Fruit fly (Drosophila melanogaster) whole organism, embryonic: ENCODE measurements around the gene CG31174.

Experiments
- Ada2b ChIP-seq: fragments of 200-800 bp; sonication (Bioruptor generic); IDR thresholded peaks from 2 replicates; pipeline ENCODE4 v1.3.6; 2022; ENCODE audit warnings: missing biosample characterization, missing genetic modification characterization
- Adf1 ChIP-seq: fragments of 200-800 bp; sonication (Bioruptor generic); IDR thresholded peaks from 2 replicates; pipeline ENCODE4 v1.3.6; 2022; ENCODE audit warnings: missing biosample characterization, missing genetic modification characterization
- Bgb ChIP-seq: fragments of 200-800 bp; sonication (Bioruptor generic); IDR thresholded peaks from 2 replicates; pipeline ENCODE4 v1.3.6; 2022; ENCODE audit warnings: missing biosample characterization, missing genetic modification characterization; ENCODE audit not compliant: partially characterized antibody
- CG11456 ChIP-seq: fragments of 200-800 bp; sonication (Bioruptor generic); IDR thresholded peaks from 3 replicates; pipeline ENCODE4 v1.3.6; 2022; ENCODE audit warnings: missing biosample characterization, missing genetic modification characterization
- CG14667 ChIP-seq: fragments of 200-800 bp; sonication (Bioruptor generic); IDR thresholded peaks from 2 replicates; pipeline ENCODE4 v1.3.6; 2022; ENCODE audit warnings: missing biosample characterization, missing genetic modification characterization
- CG2712 ChIP-seq: fragments of 200-800 bp; optimal IDR thresholded peaks from 3 replicates; lab custom pipeline; 2019; ENCODE audit warnings: missing biosample characterization, mild to moderate bottlenecking, missing genetic modification characterization, moderate library complexity
- CG32532 ChIP-seq: fragments of 200-800 bp; sonication (Bioruptor generic); IDR thresholded peaks from 2 replicates; pipeline ENCODE4 v1.3.6; 2022; ENCODE audit warnings: missing biosample characterization, missing genetic modification characterization
- CG3726 ChIP-seq: fragments of 200-800 bp; sonication (Bioruptor generic); IDR thresholded peaks from 3 replicates; pipeline ENCODE4, ENCODE4 v1.3.6; 2022; ENCODE audit warnings: missing biosample characterization, missing genetic modification characterization
- CG4360 ChIP-seq: fragments of 200-800 bp; sonication (Bioruptor generic); IDR thresholded peaks from 2 replicates; pipeline ENCODE4 v1.3.6; 2022; ENCODE audit warnings: missing biosample characterization, missing genetic modification characterization
- CG4404 ChIP-seq: fragments of 200-800 bp; sonication (Bioruptor generic); IDR thresholded peaks from 2 replicates; pipeline ENCODE4 v1.3.6; 2022; ENCODE audit warnings: missing biosample characterization, missing genetic modification characterization
- CG7556 ChIP-seq: fragments of 200-800 bp; sonication (Bioruptor generic); optimal IDR thresholded peaks from 2 replicates; lab custom pipeline; 2017; ENCODE audit warnings: missing biosample characterization, mild to moderate bottlenecking, missing genetic modification characterization
- CG7963 ChIP-seq: fragments of 200-800 bp; sonication (Bioruptor generic); IDR thresholded peaks from 3 replicates; pipeline ENCODE4 v1.3.6; 2022; ENCODE audit warnings: missing biosample characterization, missing genetic modification characterization; ENCODE audit not compliant: partially characterized antibody
- CG8388 ChIP-seq: fragments of 200-800 bp; sonication (Bioruptor generic); optimal IDR thresholded peaks from 2 replicates; lab custom pipeline; 2019; ENCODE audit warnings: missing biosample characterization, mild to moderate bottlenecking, missing genetic modification characterization, moderate library complexity
- CG9876 ChIP-seq: fragments of 200-800 bp; sonication (Bioruptor generic); optimal IDR thresholded peaks from 2 replicates; lab custom pipeline; 2016; ENCODE audit warnings: missing biosample characterization, missing genetic modification characterization
- CG9932 ChIP-seq: fragments of 200-800 bp; sonication (Bioruptor generic); IDR thresholded peaks from 2 replicates; pipeline ENCODE4 v1.3.6; 2022; ENCODE audit warnings: missing biosample characterization, missing genetic modification characterization
- Dip2 ChIP-seq: fragments of 200-800 bp; sonication (Bioruptor generic); IDR thresholded peaks from 2 replicates; pipeline ENCODE4 v1.3.6; 2022; ENCODE audit warnings: missing biosample characterization, missing genetic modification characterization
- Drgx ChIP-seq: fragments of 200-800 bp; sonication (Bioruptor generic); IDR thresholded peaks from 2 replicates; pipeline ENCODE4 v1.3.6; 2022; ENCODE audit warnings: missing biosample characterization, missing genetic modification characterization
- Ets65A ChIP-seq: fragments of 200-800 bp; sonication (Bioruptor generic); peaks from one replicate; lab custom pipeline; 2016; ENCODE audit warnings: missing biosample characterization, missing genetic modification characterization
- GATAe ChIP-seq: fragments of 200-800 bp; sonication (Bioruptor generic); conservative IDR thresholded peaks from 2 replicates; pipeline ENCODE4 v1.3.6; 2022; ENCODE audit warnings: missing biosample characterization, missing genetic modification characterization
- H15 ChIP-seq: fragments of 200-800 bp; sonication (Bioruptor generic); IDR thresholded peaks from 3 replicates; pipeline ENCODE4 v1.3.6; 2022; ENCODE audit warnings: missing biosample characterization, missing genetic modification characterization
- Mes4 ChIP-seq: fragments of 200-800 bp; sonication (Bioruptor generic); optimal IDR thresholded peaks from 2 replicates; lab custom pipeline; 2016; ENCODE audit warnings: missing biosample characterization, missing genetic modification characterization
- abd-A ChIP-seq: fragments of 200-800 bp; sonication (Bioruptor generic); optimal IDR thresholded peaks from 3 replicates; lab custom pipeline; 2019; ENCODE audit warnings: missing biosample characterization, mild to moderate bottlenecking, missing genetic modification characterization, moderate library complexity
- bsh ChIP-seq, 2 experiments: fragments of 200-800 bp; sonication (Bioruptor generic); optimal IDR thresholded peaks; 2 replicates each; lab custom pipeline; 2017 to 2018; ENCODE audit warnings: mild to moderate bottlenecking in 2 of 2, missing biosample characterization in 2 of 2, missing genetic modification characterization in 2 of 2, moderate library complexity in 1 of 2
- ci ChIP-seq: fragments of 200-800 bp; sonication (Bioruptor generic); IDR thresholded peaks from 3 replicates; pipeline ENCODE4 v1.3.6; 2022; ENCODE audit warnings: missing biosample characterization, missing genetic modification characterization
- corto ChIP-seq: fragments of 200-800 bp; sonication (Bioruptor generic); optimal IDR thresholded peaks from 2 replicates; lab custom pipeline; 2016; ENCODE audit warnings: missing biosample characterization, mild to moderate bottlenecking, missing genetic modification characterization, moderate library complexity
- croc ChIP-seq: fragments of 200-800 bp; sonication (Bioruptor generic); conservative IDR thresholded peaks from 3 replicates; pipeline ENCODE4 v1.3.6; 2022; ENCODE audit warnings: missing biosample characterization, missing genetic modification characterization
- fu2 ChIP-seq: fragments of 200-800 bp; sonication (Bioruptor generic); optimal IDR thresholded peaks from 2 replicates; lab custom pipeline; 2016; ENCODE audit warnings: missing biosample characterization, missing genetic modification characterization
- hb ChIP-seq: fragments of 200-800 bp; sonication (Bioruptor generic); IDR thresholded peaks from 3 replicates; pipeline ENCODE4 v1.3.6; 2022; ENCODE audit warnings: missing biosample characterization, missing genetic modification characterization; ENCODE audit not compliant: partially characterized antibody
- klu ChIP-seq: fragments of 200-800 bp; sonication (Bioruptor generic); IDR thresholded peaks from 2 replicates; pipeline ENCODE4 v1.3.6; 2022; ENCODE audit warnings: missing biosample characterization, missing genetic modification characterization
- lab ChIP-seq: fragments of 200-800 bp; sonication (Bioruptor generic); optimal IDR thresholded peaks from 3 replicates; lab custom pipeline; 2017; ENCODE audit warnings: missing biosample characterization, missing genetic modification characterization, mild to moderate bottlenecking, moderate library complexity, missing genetic modification reagents
- lbe ChIP-seq: fragments of 200-800 bp; sonication (Bioruptor generic); optimal IDR thresholded peaks from 2 replicates; lab custom pipeline; 2016; ENCODE audit warnings: missing biosample characterization, mild to moderate bottlenecking, missing genetic modification characterization
- lilli ChIP-seq: fragments of 200-800 bp; sonication (Bioruptor generic); optimal IDR thresholded peaks from 3 replicates; lab custom pipeline; 2016; ENCODE audit warnings: missing biosample characterization, missing genetic modification characterization
- lmd ChIP-seq: fragments of 200-800 bp; sonication (Bioruptor generic); IDR thresholded peaks from 2 replicates; pipeline ENCODE4 v1.3.6; 2022; ENCODE audit warnings: missing biosample characterization, missing genetic modification characterization
- mam ChIP-seq: fragments of 200-800 bp; sonication (Bioruptor generic); optimal IDR thresholded peaks from 3 replicates; lab custom pipeline; 2016; ENCODE audit warnings: missing biosample characterization, missing genetic modification characterization
- nom ChIP-seq: fragments of 200-800 bp; sonication (Bioruptor generic); optimal IDR thresholded peaks from 2 replicates; lab custom pipeline; 2017; ENCODE audit warnings: missing biosample characterization, missing genetic modification characterization, mild to moderate bottlenecking, moderate library complexity, missing genetic modification reagents
- pum ChIP-seq: fragments of 200-800 bp; sonication (Bioruptor generic); optimal IDR thresholded peaks from 2 replicates; lab custom pipeline; 2016; ENCODE audit warnings: missing biosample characterization, missing genetic modification characterization
- row ChIP-seq: fragments of 200-800 bp; sonication (Bioruptor generic); IDR thresholded peaks from 3 replicates; pipeline ENCODE4 v1.3.6; 2022; ENCODE audit warnings: missing biosample characterization, missing genetic modification characterization
- scrt ChIP-seq: fragments of 200-800 bp; sonication (Bioruptor generic); optimal IDR thresholded peaks from 2 replicates; lab custom pipeline; 2018; ENCODE audit warnings: missing biosample characterization, mild to moderate bottlenecking, missing genetic modification characterization, moderate library complexity
- sima ChIP-seq: fragments of 200-800 bp; sonication (Bioruptor generic); optimal IDR thresholded peaks from 2 replicates; lab custom pipeline; 2016; ENCODE audit warnings: missing biosample characterization, missing genetic modification characterization
- slbo ChIP-seq: fragments of 200-800 bp; sonication (Bioruptor generic); IDR thresholded peaks from 2 replicates; pipeline ENCODE4 v1.3.6; 2022; ENCODE audit warnings: missing biosample characterization, missing genetic modification characterization
- sug ChIP-seq: fragments of 200-800 bp; optimal IDR thresholded peaks from 2 replicates; lab custom pipeline; 2019; ENCODE audit warnings: missing biosample characterization, mild to moderate bottlenecking, missing genetic modification characterization, moderate library complexity
- ttk ChIP-seq: fragments of 200-800 bp; sonication (Bioruptor generic); IDR thresholded peaks from 2 replicates; pipeline ENCODE4 v2.1.2; 2022; ENCODE audit warnings: missing biosample characterization, missing genetic modification characterization
- tx ChIP-seq: fragments of 200-800 bp; sonication (Bioruptor generic); optimal IDR thresholded peaks from 2 replicates; lab custom pipeline; 2016; ENCODE audit warnings: missing biosample characterization, missing genetic modification characterization

The CG31174 gene

dm6 chr3R:21899170-21899575 lies 29.9 kb upstream of the CG31174 start:
- TF ChIP-seq nom (GFP tag; lab: Kevin White, UChicago) = peak; percentile 47
- 0 out of 3 replicates have a peak, but pooled peaks have one; percentile 15 for TF ChIP-seq CG11456 (GFP tag; lab: Robert Waterston, UW)
- TF ChIP-seq mam (GFP tag; lab: Kevin White, UChicago) = no peak
- no peak for TF ChIP-seq CG9932 (GFP tag; lab: Robert Waterston, UW)
- peak; percentile 63; the same call in 1 of the 2 replicates for TF ChIP-seq Drgx
- peak in 1 of 2 experiments; percentile 31 for TF ChIP-seq bsh (GFP tag; optimal IDR thresholded peaks at IDR 0.05; lab: Kevin White, UChicago)

DNA sequence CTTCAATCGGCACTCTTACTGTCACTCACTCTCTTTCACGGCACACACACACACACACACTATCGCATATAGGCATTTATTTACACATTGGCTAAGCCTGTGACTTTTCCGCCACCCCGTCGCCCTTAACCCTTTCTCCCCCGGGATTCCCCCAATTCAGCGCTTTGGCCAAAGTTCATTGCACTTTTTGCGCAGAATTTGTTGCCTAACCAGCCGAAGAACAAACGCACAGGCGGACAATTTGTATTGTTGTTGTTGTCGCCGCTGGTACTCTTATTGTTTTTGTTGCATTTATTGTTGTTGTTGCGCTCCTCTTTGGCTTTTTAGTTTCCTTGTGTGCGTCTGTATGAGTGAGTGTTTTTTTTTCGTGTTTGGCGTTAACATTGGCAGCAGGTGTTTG lies 29.4 kb upstream of the CG31174 start:
- TF ChIP-seq CG3726 = 0 out of 3 replicates have a peak, but pooled peaks have one; percentile 6
- TF ChIP-seq lab (GFP tag; lab: Kevin White, UChicago) = no peak
- peak; percentile 66 for TF ChIP-seq CG4360
- TF ChIP-seq sima (GFP tag; lab: Kevin White, UChicago) = no peak

DNA sequence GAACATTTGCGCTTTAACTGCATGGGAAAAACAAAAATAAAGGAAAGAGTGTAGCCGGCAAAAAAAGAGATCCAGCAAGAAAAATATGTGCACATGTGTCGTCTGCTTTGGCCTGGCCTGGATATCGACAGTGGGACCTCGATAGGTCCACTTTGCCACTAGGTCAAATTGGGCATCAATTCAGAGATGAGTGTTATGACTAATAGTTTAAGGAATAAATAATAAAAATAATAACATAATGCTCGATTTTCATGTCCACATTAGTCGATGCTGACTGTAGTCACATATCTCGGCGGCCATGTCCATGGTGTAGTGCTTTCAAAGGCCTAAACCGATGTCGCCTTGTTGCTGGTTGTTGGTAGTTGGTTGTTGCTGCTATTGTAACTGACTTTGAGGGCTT lies 28.3 kb upstream of the CG31174 start:
- no peak for TF ChIP-seq hb
- TF ChIP-seq ci = 0 out of 3 replicates have a peak, but pooled peaks have one; percentile 11
- no peak for TF ChIP-seq abd-A (tag; lab: Kevin White, UChicago)
- peak; percentile 61 for TF ChIP-seq corto (GFP tag; lab: Kevin White, UChicago)
- TF ChIP-seq tx (GFP tag; lab: Kevin White, UChicago) = no peak
- TF ChIP-seq lbe (GFP tag; lab: Kevin White, UChicago) = peak; percentile 84
- TF ChIP-seq lmd (GFP tag; lab: Robert Waterston, UW) = peak; percentile 24; the same call in 1 of the 2 replicates
- no peak; the same call in 2 of the 3 replicates for TF ChIP-seq row
- 0 out of 2 replicates have a peak, but pooled peaks have one; percentile 5 for TF ChIP-seq Ada2b (GFP tag; lab: Robert Waterston, UW)
- peak; percentile 96 for TF ChIP-seq Drgx
- TF ChIP-seq ttk (GFP tag; lab: Robert Waterston, UW) = peak; percentile 30; the same call in 1 of the 2 replicates
- TF ChIP-seq bsh (GFP tag; optimal IDR thresholded peaks at IDR 0.05; lab: Kevin White, UChicago) = peak in 1 of 2 experiments; percentile 96
- TF ChIP-seq CG2712 (tag; lab: Kevin White, UChicago) = no peak
- TF ChIP-seq klu (GFP tag; lab: Robert Waterston, UW) = no peak
- peak; percentile 41; the same call in 1 of the 2 replicates for TF ChIP-seq slbo (GFP tag; lab: Robert Waterston, UW)
- TF ChIP-seq H15 (GFP tag; lab: Robert Waterston, UW) = 0 out of 3 replicates have a peak, but pooled peaks have one; percentile 21
- peak; percentile 95 for TF ChIP-seq nom (GFP tag; lab: Kevin White, UChicago)

DNA sequence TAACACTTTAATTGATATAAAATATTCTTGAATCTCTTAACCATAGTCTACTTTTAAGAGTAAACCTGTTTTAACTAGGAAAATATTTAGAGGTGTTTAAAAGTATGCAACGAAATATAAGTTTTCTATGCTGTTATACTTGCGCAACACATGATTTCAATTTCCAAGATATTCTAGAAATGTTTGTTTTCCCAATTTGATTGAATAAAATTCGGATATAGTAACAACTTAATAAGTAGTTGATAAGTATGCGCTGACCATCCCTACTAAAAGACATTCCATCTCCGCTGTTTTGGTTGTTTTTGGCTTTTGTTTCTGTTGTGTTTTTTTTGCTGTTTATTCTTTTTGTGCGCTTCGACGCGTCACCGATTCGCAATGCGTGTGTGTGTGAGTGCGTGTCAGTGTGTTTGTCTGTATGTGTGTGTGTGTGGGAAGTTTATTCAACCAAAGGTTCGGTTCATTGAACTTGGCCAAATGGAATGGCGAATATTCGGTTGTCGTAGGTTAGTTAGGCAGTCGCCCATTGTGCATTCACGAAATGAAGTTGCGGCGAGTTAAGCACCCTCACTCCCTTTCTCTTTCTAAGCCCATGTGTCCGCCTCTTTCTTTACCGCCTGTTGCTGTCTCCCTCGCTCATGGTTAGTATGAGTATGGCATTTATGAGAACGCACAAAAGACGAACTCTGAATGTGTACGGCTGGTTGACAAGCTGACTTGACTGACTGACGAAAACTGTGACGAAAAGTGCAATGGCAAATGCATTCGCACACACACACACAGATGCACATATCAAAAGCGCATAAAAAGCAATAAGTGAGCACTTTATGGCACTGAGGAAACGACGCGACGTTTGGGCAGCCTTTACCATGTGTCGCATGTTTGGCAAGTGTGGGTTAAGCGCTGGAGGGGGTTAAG lies 26.9 kb upstream of the CG31174 start:
- TF ChIP-seq CG14667 (GFP tag; lab: Robert Waterston, UW) (no peak), CG4404 (GFP tag; lab: Robert Waterston, UW) (no peak), CG7963 (GFP tag; lab: Robert Waterston, UW) (no peak), CG7556 (GFP tag; lab: Kevin White, UChicago) (no peak), CG32532 (no peak), sug (tag; lab: Kevin White, UChicago) (no peak), Adf1 (no peak), CG8388 (GFP tag; lab: Kevin White, UChicago) (no peak), Ets65A (GFP tag; lab: Kevin White, UChicago) (peak; percentile 72), Mes4 (GFP tag; lab: Kevin White, UChicago) (no peak), GATAe (no peak), nom (GFP tag; lab: Kevin White, UChicago) (peak; percentile 55), Bgb (GFP tag; lab: Robert Waterston, UW) (no peak), lilli (GFP tag; lab: Kevin White, UChicago) (no peak), fu2 (GFP tag; lab: Kevin White, UChicago) (no peak), Dip2 (GFP tag; lab: Robert Waterston, UW) (no peak), bsh (GFP tag; optimal IDR thresholded peaks at IDR 0.05; lab: Kevin White, UChicago) (no peak), mam (GFP tag; lab: Kevin White, UChicago) (no peak), scrt (no peak), pum (GFP tag; lab: Kevin White, UChicago) (no peak), Drgx (0 out of 2 replicates have a peak, but pooled peaks have one; percentile 6), ci (0 out of 3 replicates have a peak, but pooled peaks have one; percentile 21), CG9876 (GFP tag; lab: Kevin White, UChicago) (no peak), croc (GFP tag; lab: Robert Waterston, UW) (no peak)
